Worm (Caenorhabditis elegans) whole organism, L4/young adult: Measurements from ENCODE around the gene str-88.

Source experiments
- dao-5 ChIP-seq: sonication (generic microtip); optimal IDR thresholded peaks from 2 replicates; lab custom pipeline; 2016; ENCODE audit warnings: missing genotype, missing genetic modification characterization, moderate library complexity, missing compliant biosample characterization
- him-1 ChIP-seq: sonication (generic microtip); optimal IDR thresholded peaks from 2 replicates; lab custom pipeline; 2016; ENCODE audit warnings: missing genotype, missing genetic modification reagents, missing genetic modification characterization, missing compliant biosample characterization

- TF ChIP-seq him-1 (no peak), dao-5 (tag; lab: Kevin White, UChicago) (no peak)
These were observed 18.2 kb upstream of the str-88 start, which contains the start of gene fbxa-135 for ce11 chrV:15401856-15402314.
